Worm (Caenorhabditis elegans) whole organism, late embryonic: ENCODE results near the gene fbxa-116.

ENCODE experiments used
- K09A11.1 ChIP-seq: sonication (generic microtip); optimal IDR thresholded peaks from 2 replicates; lab custom pipeline; 2017; ENCODE audit warnings: antibody characterized with exemption, mild to moderate bottlenecking, missing genetic modification characterization, missing compliant biosample characterization; ENCODE audit not compliant: insufficient read depth
- Y22D7AL.16 ChIP-seq: sonication (generic microtip); optimal IDR thresholded peaks from 2 replicates; lab custom pipeline; 2016; ENCODE audit warnings: missing genetic modification characterization, missing compliant biosample characterization
- ama-1 ChIP-seq: fragments of 150-350 bp; optimal IDR thresholded peaks from 2 replicates; lab custom pipeline; 2014
- ceh-24 ChIP-seq: sonication (generic microtip); optimal IDR thresholded peaks from 2 replicates; lab custom pipeline; 2016; ENCODE audit warnings: mild to moderate bottlenecking, missing genetic modification characterization, missing compliant biosample characterization
- ets-4 ChIP-seq: sonication (generic microtip); optimal IDR thresholded peaks from 2 replicates; lab custom pipeline; 2016; ENCODE audit warnings: missing genetic modification characterization, missing compliant biosample characterization
- eyg-1 ChIP-seq: sonication (generic microtip); optimal IDR thresholded peaks from 2 replicates; lab custom pipeline; 2016; ENCODE audit warnings: missing genotype, missing genetic modification characterization, missing compliant biosample characterization
- hlh-6 ChIP-seq: sonication (generic microtip); optimal IDR thresholded peaks from 2 replicates; lab custom pipeline; 2016; ENCODE audit warnings: missing genotype, missing genetic modification characterization, missing compliant biosample characterization
- pha-4 ChIP-seq: fragments of 150-350 bp; optimal IDR thresholded peaks from 2 replicates; lab custom pipeline; 2018; ENCODE audit warnings: missing biosample characterization, missing genetic modification reagents, missing genetic modification characterization
- sox-4 ChIP-seq: sonication (generic microtip); optimal IDR thresholded peaks from 2 replicates; lab custom pipeline; 2017; ENCODE audit warnings: mild to moderate bottlenecking, missing genetic modification characterization, inconsistent platforms, missing compliant biosample characterization
- tbx-2 ChIP-seq: sonication (generic microtip); optimal IDR thresholded peaks from 2 replicates; lab custom pipeline; 2016; ENCODE audit warnings: missing genetic modification characterization, missing compliant biosample characterization
- unc-55 ChIP-seq: sonication (generic microtip); optimal IDR thresholded peaks from 2 replicates; lab custom pipeline; 2017; ENCODE audit warnings: missing biosample characterization, missing genetic modification reagents, missing genetic modification characterization

DNA sequence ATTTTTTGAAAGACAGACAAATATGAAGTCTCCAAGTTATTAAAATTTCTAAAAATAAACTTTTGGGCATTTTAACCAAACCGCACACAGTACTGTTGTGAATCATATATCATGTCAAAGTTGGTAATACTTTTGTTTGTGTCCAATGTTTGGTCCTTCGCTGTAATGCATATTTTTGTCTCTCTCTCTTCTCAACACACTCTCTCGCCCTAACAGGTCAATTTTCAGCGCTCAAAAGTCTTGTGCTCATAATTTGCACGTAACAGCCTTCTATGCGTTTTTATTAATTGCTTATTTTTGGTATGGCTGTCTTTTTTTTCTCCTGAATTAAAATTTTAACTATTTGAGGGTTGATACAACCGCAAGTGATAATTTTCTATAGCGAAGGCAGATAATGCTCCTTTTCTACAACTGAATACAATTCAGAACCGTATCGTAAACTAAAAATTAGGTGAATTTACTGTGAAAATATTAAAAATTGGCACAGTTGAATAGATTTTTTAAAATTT lies 26.9 kb downstream of the fbxa-116 start:
- no peak for TF ChIP-seq eyg-1 (tag; lab: Kevin White, UChicago)
- TF ChIP-seq unc-55 = no peak
- TF ChIP-seq Y22D7AL.16 (tag; lab: Kevin White, UChicago) = no peak
- no peak for TF ChIP-seq K09A11.1 (tag; lab: Kevin White, UChicago)
- no peak for TF ChIP-seq ama-1 (lab: Kevin White, UChicago)
- no peak for TF ChIP-seq ceh-24 (tag; lab: Kevin White, UChicago)
- no peak for TF ChIP-seq ets-4 (tag; lab: Kevin White, UChicago)
- no peak for TF ChIP-seq sox-4
- no peak for TF ChIP-seq hlh-6 (tag; lab: Kevin White, UChicago)
- no peak for TF ChIP-seq pha-4 (tag; lab: Kevin White, UChicago)
- no peak for TF ChIP-seq tbx-2 (tag; lab: Kevin White, UChicago)
